Worm (Caenorhabditis elegans) whole organism, L3 larva: ENCODE measurements around the gene F57G4.10.

Source experiments
- R02D3.7 ChIP-seq: fragments of 150-350 bp; optimal IDR thresholded peaks from 2 replicates; lab custom pipeline; 2014; ENCODE audit warnings: missing biosample characterization, missing genetic modification characterization
- ZK546.5 ChIP-seq: sonication (generic microtip); optimal IDR thresholded peaks from 2 replicates; lab custom pipeline; 2017; ENCODE audit warnings: missing biosample characterization, missing genetic modification characterization
- aly-2 ChIP-seq: fragments of 150-350 bp; optimal IDR thresholded peaks from 2 replicates; lab custom pipeline; 2014; ENCODE audit warnings: missing biosample characterization, missing genetic modification characterization
- ama-1 ChIP-seq: fragments of 150-350 bp; optimal IDR thresholded peaks from 2 replicates; lab custom pipeline; 2018
- ceh-16 ChIP-seq: sonication (generic microtip); optimal IDR thresholded peaks from 2 replicates; lab custom pipeline; 2017; ENCODE audit warnings: missing biosample characterization, missing genetic modification characterization
- ceh-28 ChIP-seq: fragments of 150-350 bp; optimal IDR thresholded peaks from 2 replicates; lab custom pipeline; 2014; ENCODE audit warnings: missing biosample characterization, missing genetic modification reagents, missing genetic modification characterization
- ceh-9 ChIP-seq: sonication (generic microtip); optimal IDR thresholded peaks from 2 replicates; lab custom pipeline; 2018; ENCODE audit warnings: missing biosample characterization, missing genetic modification characterization
- daf-12 ChIP-seq: fragments of 150-350 bp; optimal IDR thresholded peaks from 2 replicates; lab custom pipeline; 2014; ENCODE audit warnings: missing biosample characterization, missing genetic modification reagents, missing genetic modification characterization
- egl-5 ChIP-seq: fragments of 150-350 bp; optimal IDR thresholded peaks from 2 replicates; lab custom pipeline; 2017; ENCODE audit warnings: missing biosample characterization, missing genetic modification reagents, missing genetic modification characterization, inconsistent platforms
- elt-1 ChIP-seq: fragments of 150-350 bp; optimal IDR thresholded peaks from 2 replicates; lab custom pipeline; 2014; ENCODE audit warnings: missing biosample characterization, missing genetic modification characterization
- elt-2 ChIP-seq: sonication (generic microtip); optimal IDR thresholded peaks from 2 replicates; lab custom pipeline; 2016; ENCODE audit warnings: missing genetic modification reagents, mild to moderate bottlenecking, missing genetic modification characterization, missing compliant biosample characterization
- elt-3 ChIP-seq, 3 experiments: fragments of 150-350 bp in 1 of 3; sonication (generic microtip) in 2 of 3; optimal IDR thresholded peaks; 2 replicates in 2 of 3; 4 replicates in 1 of 3; lab custom pipeline; 2014 to 2017; ENCODE audit warnings: missing biosample characterization in 3 of 3, missing genetic modification characterization in 3 of 3
- fkh-2 ChIP-seq: fragments of 150-350 bp; optimal IDR thresholded peaks from 2 replicates; lab custom pipeline; 2014; ENCODE audit warnings: missing biosample characterization, missing genetic modification reagents, missing genetic modification characterization
- jun-1 ChIP-seq: fragments of 150-350 bp; optimal IDR thresholded peaks from 2 replicates; lab custom pipeline; 2014; ENCODE audit warnings: missing biosample characterization, missing genetic modification reagents, missing genetic modification characterization
- lin-15B ChIP-seq: fragments of 150-350 bp; optimal IDR thresholded peaks from 2 replicates; lab custom pipeline; 2014; ENCODE audit warnings: missing biosample characterization, missing genetic modification characterization
- lin-39 ChIP-seq: fragments of 150-350 bp; optimal IDR thresholded peaks from 2 replicates; lab custom pipeline; 2018; ENCODE audit warnings: missing biosample characterization, missing genetic modification reagents, missing genetic modification characterization
- mml-1 ChIP-seq: fragments of 150-350 bp; sonication (generic microtip); optimal IDR thresholded peaks from 3 replicates; lab custom pipeline; 2014; ENCODE audit warnings: missing biosample characterization, missing genetic modification characterization
- nfya-1 ChIP-seq: sonication (generic microtip); optimal IDR thresholded peaks from 2 replicates; lab custom pipeline; 2017; ENCODE audit warnings: missing genetic modification characterization, mild to moderate bottlenecking, missing compliant biosample characterization, antibody characterized with exemption, moderate library complexity; ENCODE audit not compliant: insufficient read depth
- nhr-11 ChIP-seq: fragments of 150-350 bp; optimal IDR thresholded peaks from 2 replicates; lab custom pipeline; 2014; ENCODE audit warnings: missing biosample characterization, missing genetic modification characterization
- nhr-12 ChIP-seq: fragments of 150-350 bp; optimal IDR thresholded peaks from 2 replicates; lab custom pipeline; 2014; ENCODE audit warnings: missing biosample characterization, missing genetic modification characterization
- nhr-23 ChIP-seq: fragments of 150-350 bp; optimal IDR thresholded peaks from 2 replicates; lab custom pipeline; 2014; ENCODE audit warnings: missing biosample characterization, missing genetic modification reagents, missing genetic modification characterization
- nhr-237 ChIP-seq: fragments of 150-350 bp; optimal IDR thresholded peaks from 2 replicates; lab custom pipeline; 2014; ENCODE audit warnings: missing biosample characterization, missing genetic modification characterization
- nhr-28 ChIP-seq: fragments of 150-350 bp; optimal IDR thresholded peaks from 2 replicates; lab custom pipeline; 2014; ENCODE audit warnings: missing biosample characterization, missing genetic modification characterization
- nhr-67 ChIP-seq: fragments of 150-350 bp; optimal IDR thresholded peaks from 2 replicates; lab custom pipeline; 2014; ENCODE audit warnings: missing biosample characterization, missing genetic modification characterization
- pqm-1 ChIP-seq: fragments of 150-350 bp; optimal IDR thresholded peaks from 2 replicates; lab custom pipeline; 2017; ENCODE audit warnings: missing biosample characterization, missing genetic modification characterization, inconsistent platforms
- sea-2 ChIP-seq: fragments of 150-350 bp; sonication (generic microtip); optimal IDR thresholded peaks from 4 replicates; lab custom pipeline; 2014; ENCODE audit warnings: missing biosample characterization, missing genetic modification reagents, missing genetic modification characterization
- snpc-4 ChIP-seq: fragments of 150-350 bp; optimal IDR thresholded peaks from 2 replicates; lab custom pipeline; 2014; ENCODE audit warnings: missing biosample characterization, missing genetic modification characterization
- tbx-2 ChIP-seq: sonication (generic microtip); optimal IDR thresholded peaks from 2 replicates; lab custom pipeline; 2016; ENCODE audit warnings: mild to moderate bottlenecking, missing genetic modification characterization, missing compliant biosample characterization
- unc-39 ChIP-seq: sonication (generic microtip); optimal IDR thresholded peaks from 4 replicates; lab custom pipeline; 2017; ENCODE audit warnings: missing biosample characterization, missing genetic modification characterization
- unc-62 ChIP-seq: fragments of 150-350 bp; sonication (generic microtip); optimal IDR thresholded peaks from 4 replicates; lab custom pipeline; 2014; ENCODE audit warnings: missing biosample characterization, missing genetic modification reagents, missing genetic modification characterization
- zag-1 ChIP-seq: fragments of 150-350 bp; optimal IDR thresholded peaks from 2 replicates; lab custom pipeline; 2014; ENCODE audit warnings: missing biosample characterization, missing genetic modification characterization
- ztf-11 ChIP-seq: fragments of 150-350 bp; optimal IDR thresholded peaks from 2 replicates; lab custom pipeline; 2014; ENCODE audit warnings: missing biosample characterization, missing genetic modification characterization
- ztf-4 ChIP-seq: fragments of 150-350 bp; optimal IDR thresholded peaks from 2 replicates; lab custom pipeline; 2014; ENCODE audit warnings: missing biosample characterization, missing genetic modification characterization

F57G4.10 gene

DNA sequence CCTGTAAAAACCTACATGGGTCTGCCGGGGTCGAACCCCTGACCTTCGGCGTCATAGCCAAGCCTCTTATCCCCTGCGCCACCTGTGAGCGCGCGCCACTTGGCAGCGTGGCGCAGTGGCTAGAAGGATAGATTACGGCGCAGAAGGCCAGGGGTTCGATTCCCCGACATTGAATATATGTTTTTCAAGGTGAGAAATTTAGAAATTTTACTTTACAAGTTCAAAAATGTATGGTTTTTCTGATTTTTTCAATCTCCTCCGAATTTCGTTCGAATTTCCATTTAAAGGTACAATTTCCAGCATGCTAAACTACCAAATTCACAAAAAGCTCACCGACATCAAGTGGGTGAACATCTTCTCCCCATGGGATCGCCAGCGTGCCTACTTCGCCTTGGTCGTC, 31.3 kb downstream of the F57G4.10 start, which contains the start of gene dgat-2:
dgat-2 (plus strand) TSS at position 301 of the 400 bp plus-strand sequence.
- TF ChIP-seq aly-2 (tag; lab: Kevin White, UChicago), result no peak
- TF ChIP-seq daf-12, result no peak
- no peak for TF ChIP-seq ceh-16 (tag; lab: Kevin White, UChicago)
- no peak for TF ChIP-seq ceh-28 (tag; lab: Kevin White, UChicago)
- TF ChIP-seq elt-2 (tag; lab: Kevin White, UChicago), result no peak
- TF ChIP-seq snpc-4 (tag; lab: Kevin White, UChicago), result no peak
- no peak for TF ChIP-seq ama-1
- TF ChIP-seq nhr-12 (tag; lab: Kevin White, UChicago), result no peak
- TF ChIP-seq ztf-4, result no peak
- TF ChIP-seq nhr-67 (tag; lab: Kevin White, UChicago), result no peak
- no peak for TF ChIP-seq fkh-2 (tag; lab: Kevin White, UChicago)
- no peak for TF ChIP-seq sea-2 (GFP tag; lab: Kevin White, UChicago)
- no peak for TF ChIP-seq nhr-28 (tag; lab: Kevin White, UChicago)
- TF ChIP-seq tbx-2 (tag; lab: Kevin White, UChicago), result no peak
- TF ChIP-seq pqm-1 (tag; lab: Kevin White, UChicago), result no peak
- TF ChIP-seq unc-62, result no peak
- no peak for TF ChIP-seq unc-39 (tag; lab: Kevin White, UChicago)
- no peak for TF ChIP-seq mml-1 (tag; lab: Kevin White, UChicago)
- TF ChIP-seq nfya-1, result no peak

DNA sequence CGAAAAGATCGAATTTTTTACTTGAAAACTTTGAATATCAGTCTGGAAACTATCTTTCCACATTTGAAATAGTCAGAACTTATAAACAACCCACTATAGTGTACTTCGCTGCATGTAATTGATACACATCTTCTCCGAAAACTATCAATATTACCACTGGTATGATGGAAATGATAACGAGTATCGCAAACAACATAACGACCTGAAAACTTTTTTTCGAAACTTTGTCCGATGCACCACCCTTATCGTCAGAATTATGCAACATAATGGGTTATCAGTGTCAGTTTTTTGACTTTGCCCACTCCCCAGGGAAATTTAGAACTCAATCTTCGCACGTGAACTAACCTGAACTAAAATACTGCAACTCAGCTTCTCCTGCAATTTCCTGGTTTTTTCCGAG, 33.6 kb downstream of the F57G4.10 start:
- TF ChIP-seq elt-2 (tag; lab: Kevin White, UChicago) (peak; percentile 96), pqm-1 (tag; lab: Kevin White, UChicago) (peak; percentile 81), elt-1 (tag; lab: Kevin White, UChicago) (no peak)

DNA sequence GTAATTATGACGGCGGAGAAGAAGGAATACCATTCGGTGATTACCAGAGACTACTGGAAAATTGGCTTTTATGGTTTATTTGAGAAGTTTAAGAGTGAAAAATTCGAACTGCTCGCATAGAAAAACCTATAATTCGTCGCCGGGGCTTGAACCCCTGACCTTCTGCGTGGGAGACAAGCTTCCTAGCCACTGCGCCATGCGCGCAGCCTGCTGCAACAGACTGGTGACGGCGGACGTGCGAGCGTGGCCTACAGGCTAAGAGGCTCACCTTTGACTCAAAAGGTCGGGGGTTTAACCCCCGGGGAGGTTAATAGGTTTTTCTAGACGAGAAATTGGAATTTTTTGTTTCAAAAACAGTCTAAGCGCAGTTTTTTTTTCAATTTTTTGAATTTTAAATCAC, 35.7 kb downstream of the F57G4.10 start:
- no peak for TF ChIP-seq mml-1 (tag; lab: Kevin White, UChicago)
- TF ChIP-seq nhr-23 (tag; lab: Kevin White, UChicago), result no peak
- TF ChIP-seq nhr-67 (tag; lab: Kevin White, UChicago), result no peak
- TF ChIP-seq lin-15B (tag; lab: Kevin White, UChicago), result no peak
- no peak for TF ChIP-seq nhr-12 (tag; lab: Kevin White, UChicago)
- no peak for TF ChIP-seq lin-39
- no peak for TF ChIP-seq nhr-237 (tag; lab: Kevin White, UChicago)

DNA sequence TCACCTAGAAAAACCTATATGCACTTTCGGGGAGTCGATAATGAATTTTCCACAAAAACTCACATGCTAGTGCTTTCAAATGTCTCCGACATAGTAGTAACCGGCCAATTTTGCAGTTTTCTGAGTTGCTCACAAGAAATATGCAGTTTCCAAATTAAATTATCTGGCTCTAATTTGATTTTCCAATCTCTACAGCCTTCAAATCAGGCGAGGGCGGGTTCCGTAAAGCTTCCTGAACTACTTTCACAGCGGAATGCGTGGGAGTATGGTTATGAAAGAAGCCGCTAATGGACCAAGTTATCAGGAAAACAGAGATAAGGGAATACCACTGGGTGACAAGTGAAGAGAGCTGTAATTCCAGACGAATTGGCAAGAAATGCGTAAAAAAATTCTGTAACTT, 37.2 kb downstream of the F57G4.10 start, which contains the start of gene F59A1.11:
F59A1.11 (minus strand) TSS at position 101 of the 400 bp plus-strand sequence.
- TF ChIP-seq nhr-28 (tag; lab: Kevin White, UChicago) (no peak), unc-39 (tag; lab: Kevin White, UChicago) (no peak), egl-5 (tag; lab: Kevin White, UChicago) (no peak), ZK546.5 (tag; lab: Kevin White, UChicago) (no peak), lin-15B (tag; lab: Kevin White, UChicago) (no peak), aly-2 (tag; lab: Kevin White, UChicago) (no peak), elt-3 (tag; optimal IDR thresholded peaks at IDR 0.05; lab: Kevin White, UChicago) (no peak), ztf-4 (no peak), elt-2 (tag; lab: Kevin White, UChicago) (no peak), nhr-23 (tag; lab: Kevin White, UChicago) (no peak), nfya-1 (no peak), nhr-67 (tag; lab: Kevin White, UChicago) (no peak), zag-1 (no peak), mml-1 (tag; lab: Kevin White, UChicago) (no peak), ceh-9 (tag; lab: Kevin White, UChicago) (no peak), jun-1 (tag; lab: Kevin White, UChicago) (no peak), R02D3.7 (no peak), snpc-4 (tag; lab: Kevin White, UChicago) (no peak), ztf-11 (tag; lab: Kevin White, UChicago) (no peak), sea-2 (GFP tag; lab: Kevin White, UChicago) (no peak)

DNA sequence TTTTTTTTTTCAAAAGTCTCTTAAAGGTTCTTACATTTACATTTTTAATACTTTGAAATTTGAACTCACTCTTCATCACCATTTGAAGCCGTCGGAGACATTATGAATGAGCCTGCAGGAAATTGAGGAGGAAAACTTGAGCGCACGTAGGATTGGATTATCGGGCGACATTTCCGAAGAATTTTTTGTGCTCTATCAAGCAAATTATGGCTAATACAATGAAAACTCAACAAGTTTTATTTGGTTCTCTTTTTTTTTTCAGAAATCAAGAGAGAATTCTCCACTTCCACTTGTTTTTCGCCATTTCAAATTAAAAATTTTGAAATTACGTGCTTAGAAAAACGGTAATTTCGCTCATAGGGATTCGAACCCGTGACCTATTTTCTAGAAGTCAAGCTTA, 39.0 kb downstream of the F57G4.10 start, which contains the start of gene F59A1.12:
F59A1.12 (minus strand) TSS at position 101 of the 400 bp plus-strand sequence.
- no peak for TF ChIP-seq nhr-11
